Fruit fly (Drosophila melanogaster) whole organism, embryonic: ENCODE data around the gene Vha55.
A peak's percentile ranks its signal among the peaks of the same experiment; 100 is the strongest.

Source experiments
- Atf6 ChIP-seq: fragments of 200-800 bp; sonication (Bioruptor generic); IDR thresholded peaks from 2 replicates; pipeline ENCODE4 v1.3.6; 2022; ENCODE audit warnings: missing biosample characterization, missing genetic modification characterization
- B-H1 ChIP-seq: fragments of 200-800 bp; sonication (Bioruptor generic); IDR thresholded peaks from 3 replicates; pipeline ENCODE4 v1.3.6; 2022; ENCODE audit warnings: missing biosample characterization, missing genetic modification characterization
- Bdp1 ChIP-seq: fragments of 200-800 bp; sonication (Bioruptor generic); optimal IDR thresholded peaks from 3 replicates; lab custom pipeline; 2016; ENCODE audit warnings: missing biosample characterization, missing genetic modification characterization
- CG10431 ChIP-seq: fragments of 200-800 bp; sonication (Bioruptor generic); optimal IDR thresholded peaks from 3 replicates; lab custom pipeline; 2018; ENCODE audit warnings: missing biosample characterization, mild to moderate bottlenecking, missing genetic modification characterization
- CG11560 ChIP-seq: fragments of 200-800 bp; sonication (Bioruptor generic); IDR thresholded peaks from 3 replicates; pipeline ENCODE4 v1.3.6; 2022; ENCODE audit warnings: missing biosample characterization, missing genetic modification characterization
- CG12236 ChIP-seq: fragments of 200-800 bp; sonication (Bioruptor generic); optimal IDR thresholded peaks from 2 replicates; lab custom pipeline; 2016; ENCODE audit warnings: missing biosample characterization, missing genetic modification characterization
- CG13894 ChIP-seq: fragments of 200-800 bp; sonication (Bioruptor generic); optimal IDR thresholded peaks from 3 replicates; lab custom pipeline; 2018; ENCODE audit warnings: missing biosample characterization, mild to moderate bottlenecking, missing genetic modification characterization, moderate library complexity
- CG15479 ChIP-seq: fragments of 200-800 bp; sonication (Bioruptor generic); optimal IDR thresholded peaks from 3 replicates; lab custom pipeline; 2019; ENCODE audit warnings: missing biosample characterization, mild to moderate bottlenecking, missing genetic modification characterization, moderate library complexity
- CG18476 ChIP-seq: fragments of 200-800 bp; sonication (Bioruptor generic); optimal IDR thresholded peaks from 2 replicates; lab custom pipeline; 2016; ENCODE audit warnings: missing biosample characterization, mild to moderate bottlenecking, missing genetic modification characterization
- CG18599 ChIP-seq: fragments of 200-800 bp; sonication (Bioruptor generic); optimal IDR thresholded peaks from 3 replicates; lab custom pipeline; 2017; ENCODE audit warnings: missing biosample characterization, missing genetic modification characterization, mild to moderate bottlenecking, moderate library complexity, missing genetic modification reagents
- CG6791 ChIP-seq: fragments of 200-800 bp; sonication (Bioruptor generic); IDR thresholded peaks from 3 replicates; pipeline ENCODE4 v1.3.6; 2022; ENCODE audit warnings: missing biosample characterization, missing genetic modification characterization; ENCODE audit not compliant: partially characterized antibody
- CG8089 ChIP-seq: fragments of 200-800 bp; sonication (Bioruptor generic); optimal IDR thresholded peaks from 3 replicates; lab custom pipeline; 2016; ENCODE audit warnings: missing biosample characterization, missing genetic modification characterization
- CG8359 ChIP-seq: fragments of 200-800 bp; sonication (Bioruptor generic); optimal IDR thresholded peaks from 2 replicates; lab custom pipeline; 2017; ENCODE audit warnings: missing biosample characterization, mild to moderate bottlenecking, missing genetic modification characterization, borderline replicate concordance
- CG9609 ChIP-seq: fragments of 200-800 bp; sonication (Bioruptor generic); optimal IDR thresholded peaks from 3 replicates; lab custom pipeline; 2016; ENCODE audit warnings: missing biosample characterization, missing genetic modification characterization
- CHES-1-like ChIP-seq: fragments of 200-800 bp; sonication (Bioruptor generic); optimal IDR thresholded peaks from 2 replicates; lab custom pipeline; 2016; ENCODE audit warnings: missing biosample characterization, missing genetic modification characterization
- Deaf1 ChIP-seq: fragments of 200-800 bp; optimal IDR thresholded peaks from 3 replicates; lab custom pipeline; 2019; ENCODE audit warnings: missing biosample characterization, mild to moderate bottlenecking, missing genetic modification characterization, moderate library complexity
- E2f1 ChIP-seq: fragments of 200-800 bp; sonication (Bioruptor generic); IDR thresholded peaks from 2 replicates; pipeline ENCODE4 v1.3.6; 2022; ENCODE audit warnings: missing biosample characterization, missing genetic modification characterization
- E2f2 ChIP-seq: fragments of 200-800 bp; sonication (Bioruptor generic); IDR thresholded peaks from 2 replicates; pipeline ENCODE4 v1.3.6; 2022; ENCODE audit warnings: missing biosample characterization, missing genetic modification characterization
- HLH3B ChIP-seq: fragments of 200-800 bp; sonication (Bioruptor generic); IDR thresholded peaks from 2 replicates; pipeline ENCODE4 v1.3.6; 2022; ENCODE audit warnings: missing biosample characterization, missing genetic modification characterization
- HLHmδ ChIP-seq: fragments of 200-800 bp; sonication (Bioruptor generic); optimal IDR thresholded peaks from 2 replicates; lab custom pipeline; 2018; ENCODE audit warnings: missing biosample characterization, mild to moderate bottlenecking, missing genetic modification characterization, moderate library complexity
- HmgD ChIP-seq: fragments of 200-800 bp; sonication (Bioruptor generic); optimal IDR thresholded peaks from 3 replicates; lab custom pipeline; 2016; ENCODE audit warnings: missing biosample characterization, missing genetic modification characterization
- Hr51 ChIP-seq, 2 experiments: fragments of 200-800 bp; sonication (Bioruptor generic); optimal IDR thresholded peaks; 2 replicates in 1 of 2; 3 replicates in 1 of 2; lab custom pipeline; 2016 to 2018; ENCODE audit warnings: missing biosample characterization in 2 of 2, missing genetic modification characterization in 2 of 2, mild to moderate bottlenecking in 1 of 2, moderate library complexity in 1 of 2
- Jarid2 ChIP-seq: fragments of 200-800 bp; sonication (Bioruptor generic); optimal IDR thresholded peaks from 3 replicates; lab custom pipeline; 2017; ENCODE audit warnings: mild to moderate bottlenecking, missing biosample characterization, missing genetic modification reagents, missing genetic modification characterization
- Kr ChIP-seq: fragments of 200-800 bp; sonication (Bioruptor generic); optimal IDR thresholded peaks from 2 replicates; lab custom pipeline; 2017; ENCODE audit warnings: missing biosample characterization, mild to moderate bottlenecking, missing genetic modification characterization
- MESR4 ChIP-seq: fragments of 200-800 bp; sonication (Bioruptor generic); optimal IDR thresholded peaks from 2 replicates; lab custom pipeline; 2018; ENCODE audit warnings: missing biosample characterization, mild to moderate bottlenecking, missing genetic modification characterization, moderate library complexity
- MTF-1 ChIP-seq: fragments of 200-800 bp; sonication (Bioruptor generic); optimal IDR thresholded peaks from 2 replicates; lab custom pipeline; 2018; ENCODE audit warnings: missing biosample characterization, mild to moderate bottlenecking, missing genetic modification characterization, borderline replicate concordance
- Opbp ChIP-seq: fragments of 200-800 bp; sonication (Bioruptor generic); IDR thresholded peaks from 3 replicates; pipeline ENCODE4 v1.3.6; 2022; ENCODE audit warnings: missing biosample characterization, missing genetic modification characterization; ENCODE audit not compliant: partially characterized antibody
- Ravus ChIP-seq: fragments of 200-800 bp; sonication (Bioruptor generic); IDR thresholded peaks from 2 replicates; pipeline ENCODE4 v1.3.6; 2022; ENCODE audit warnings: missing biosample characterization, missing genetic modification characterization
- Rfx ChIP-seq: fragments of 200-800 bp; sonication (Bioruptor generic); IDR thresholded peaks from 2 replicates; pipeline ENCODE4 v1.3.6; 2022; ENCODE audit warnings: missing biosample characterization, missing genetic modification characterization
- TFAM ChIP-seq: fragments of 200-800 bp; sonication (Bioruptor generic); optimal IDR thresholded peaks from 2 replicates; lab custom pipeline; 2017; ENCODE audit warnings: missing biosample characterization, missing genetic modification characterization, inconsistent platforms
- Xrp1 ChIP-seq: fragments of 200-800 bp; sonication (Bioruptor generic); IDR thresholded peaks from 2 replicates; pipeline ENCODE4 v1.3.6; 2022; ENCODE audit warnings: missing biosample characterization, missing genetic modification characterization
- ac ChIP-seq: fragments of 200-800 bp; sonication (Bioruptor generic); optimal IDR thresholded peaks from 3 replicates; lab custom pipeline; 2017; ENCODE audit warnings: missing biosample characterization, mild to moderate bottlenecking, missing genetic modification characterization
- aop ChIP-seq: fragments of 200-800 bp; sonication (Bioruptor generic); IDR thresholded peaks from 2 replicates; pipeline ENCODE4 v1.3.6; 2022; ENCODE audit warnings: missing biosample characterization, missing genetic modification characterization
- ara ChIP-seq: fragments of 200-800 bp; sonication (Bioruptor generic); IDR thresholded peaks from 2 replicates; pipeline ENCODE4 v1.3.6; 2022; ENCODE audit warnings: missing biosample characterization, missing genetic modification characterization
- caup ChIP-seq: fragments of 200-800 bp; sonication (Bioruptor generic); optimal IDR thresholded peaks from 3 replicates; lab custom pipeline; 2017; ENCODE audit warnings: missing biosample characterization, mild to moderate bottlenecking, missing genetic modification characterization, moderate library complexity; ENCODE audit not compliant: severe bottlenecking
- danr ChIP-seq: fragments of 200-800 bp; sonication (Bioruptor generic); IDR thresholded peaks from 2 replicates; pipeline ENCODE4 v1.3.6; 2022; ENCODE audit warnings: missing biosample characterization, missing genetic modification characterization
- eve ChIP-seq, 2 experiments: fragments of >200 bp; optimal IDR thresholded peaks; 2 replicates each; lab custom pipeline; 2017; ENCODE audit warnings: missing biosample characterization in 2 of 2, missing genetic modification characterization in 2 of 2
- otp ChIP-seq: fragments of 200-800 bp; sonication (Bioruptor generic); IDR thresholded peaks from 3 replicates; pipeline ENCODE4, ENCODE4 v1.3.6; 2022; ENCODE audit warnings: missing biosample characterization, missing genetic modification characterization
- ro ChIP-seq: fragments of 200-800 bp; sonication (Bioruptor generic); IDR thresholded peaks from 2 replicates; pipeline ENCODE4 v1.3.6; 2022; ENCODE audit warnings: missing biosample characterization, missing genetic modification characterization
- salm ChIP-seq: fragments of 200-800 bp; sonication (Bioruptor generic); optimal IDR thresholded peaks from 2 replicates; lab custom pipeline; 2018; ENCODE audit warnings: missing biosample characterization, mild to moderate bottlenecking, missing genetic modification characterization
- sens ChIP-seq: fragments of 200-800 bp; sonication (Bioruptor generic); peaks from one replicate; lab custom pipeline; 2016; ENCODE audit warnings: missing biosample characterization, missing genetic modification characterization
- slbo ChIP-seq: fragments of 200-800 bp; sonication (Bioruptor generic); IDR thresholded peaks from 2 replicates; pipeline ENCODE4 v1.3.6; 2022; ENCODE audit warnings: missing biosample characterization, missing genetic modification characterization
- sr ChIP-seq: fragments of 200-800 bp; sonication (Bioruptor generic); IDR thresholded peaks from 3 replicates; pipeline ENCODE4 v1.3.6; 2022; ENCODE audit warnings: missing biosample characterization, missing genetic modification characterization
- tin ChIP-seq: fragments of 200-800 bp; sonication (Bioruptor generic); optimal IDR thresholded peaks from 3 replicates; lab custom pipeline; 2016; ENCODE audit warnings: missing biosample characterization, missing genetic modification characterization
- tio ChIP-seq: fragments of 200-800 bp; sonication (Bioruptor generic); optimal IDR thresholded peaks from 2 replicates; lab custom pipeline; 2017; ENCODE audit warnings: missing biosample characterization, missing genetic modification characterization, inconsistent platforms
- tll ChIP-seq, 2 experiments: fragments of 200-800 bp in 1 of 2; fragments of >200 bp in 1 of 2; sonication (Bioruptor generic) in 1 of 2; optimal IDR thresholded peaks; 2 replicates each; lab custom pipeline; 2017 to 2019; ENCODE audit warnings: missing biosample characterization in 2 of 2, missing genetic modification characterization in 2 of 2, mild to moderate bottlenecking in 1 of 2, moderate library complexity in 1 of 2
- toy ChIP-seq: fragments of 200-800 bp; sonication (Bioruptor generic); IDR thresholded peaks from 2 replicates; pipeline ENCODE4 v1.3.6; 2022; ENCODE audit warnings: missing biosample characterization, missing genetic modification characterization
- trem ChIP-seq: fragments of 200-800 bp; optimal IDR thresholded peaks from 3 replicates; lab custom pipeline; 2019; ENCODE audit warnings: missing biosample characterization, mild to moderate bottlenecking, missing genetic modification characterization, moderate library complexity
- ttk ChIP-seq: fragments of 200-800 bp; sonication (Bioruptor generic); IDR thresholded peaks from 2 replicates; pipeline ENCODE4 v2.1.2; 2022; ENCODE audit warnings: missing biosample characterization, missing genetic modification characterization
- zf30C ChIP-seq: fragments of 200-800 bp; sonication (Bioruptor generic); optimal IDR thresholded peaks from 3 replicates; lab custom pipeline; 2018; ENCODE audit warnings: missing biosample characterization, mild to moderate bottlenecking, missing genetic modification characterization
- zfh2 ChIP-seq: fragments of 200-800 bp; sonication (Bioruptor generic); optimal IDR thresholded peaks from 2 replicates; lab custom pipeline; 2016; ENCODE audit warnings: missing biosample characterization, missing genetic modification characterization

The Vha55 gene

dm6 chr3R:12647954-12648353 is 20.3 kb upstream of the Vha55 start, which contains the start of gene Dtg (continued):
- TF ChIP-seq HLHmδ (GFP tag; lab: Kevin White, UChicago), result peak; percentile 82
- no peak for TF ChIP-seq MESR4 (GFP tag; lab: Kevin White, UChicago)
- TF ChIP-seq zfh2, result no peak
- TF ChIP-seq eve (GFP tag; optimal IDR thresholded peaks at IDR 0.05; lab: Kevin White, UChicago), result no peak
- TF ChIP-seq otp (GFP tag; lab: Robert Waterston, UW), result no peak
- TF ChIP-seq salm (tag; lab: Kevin White, UChicago), result no peak
- TF ChIP-seq tin (GFP tag; lab: Kevin White, UChicago), result no peak
- TF ChIP-seq aop (GFP tag; lab: Robert Waterston, UW), result no peak
- no peak for TF ChIP-seq Atf6 (GFP tag; lab: Robert Waterston, UW)
- no peak for TF ChIP-seq CG10431 (GFP tag; lab: Kevin White, UChicago)
- TF ChIP-seq CG8089, result no peak
- no peak for TF ChIP-seq HmgD
- TF ChIP-seq sr (GFP tag; lab: Robert Waterston, UW), result no peak
- no peak for TF ChIP-seq CG11560 (tag; lab: Robert Waterston, UW)
- peak; percentile 40; the same call in 1 of the 2 replicates for TF ChIP-seq ara
- TF ChIP-seq E2f2, result no peak
- TF ChIP-seq caup, result no peak
- no peak for TF ChIP-seq TFAM (GFP tag; lab: Kevin White, UChicago)
- TF ChIP-seq ro (GFP tag; lab: Robert Waterston, UW), result no peak
- TF ChIP-seq CG9609 (GFP tag; lab: Kevin White, UChicago), result no peak
- no peak for TF ChIP-seq Xrp1 (GFP tag; lab: Robert Waterston, UW)
- TF ChIP-seq slbo, result no peak
- no peak for TF ChIP-seq CHES-1-like
- no peak for TF ChIP-seq CG8359 (GFP tag; lab: Kevin White, UChicago)
- no peak for TF ChIP-seq zf30C (GFP tag; lab: Kevin White, UChicago)
- TF ChIP-seq CG12236 (GFP tag; lab: Kevin White, UChicago), result no peak
- no peak for TF ChIP-seq Rfx
- TF ChIP-seq CG13894 (tag; lab: Kevin White, UChicago), result no peak
- no peak for TF ChIP-seq Kr (GFP tag; lab: Kevin White, UChicago)
- no peak for TF ChIP-seq toy (GFP tag; lab: Robert Waterston, UW)
- TF ChIP-seq sens (GFP tag; lab: Kevin White, UChicago), result peak; percentile 74
- no peak for TF ChIP-seq trem (tag; lab: Kevin White, UChicago)
- TF ChIP-seq E2f1, result no peak
- TF ChIP-seq Opbp (GFP tag; lab: Robert Waterston, UW), result 0 out of 3 replicates have a peak, but pooled peaks have one; percentile 24
- no peak for TF ChIP-seq CG6791
- peak; percentile 31 for TF ChIP-seq MTF-1 (GFP tag; lab: Kevin White, UChicago)
- TF ChIP-seq tll (GFP tag; optimal IDR thresholded peaks at IDR 0.05; lab: Kevin White, UChicago), result peak in 1 of 2 experiments; percentile 93
- no peak for TF ChIP-seq HLH3B (GFP tag; lab: Robert Waterston, UW)
- no peak for TF ChIP-seq Hr51 (GFP tag; optimal IDR thresholded peaks at IDR 0.05; lab: Kevin White, UChicago)
- TF ChIP-seq CG15479 (GFP tag; lab: Kevin White, UChicago), result peak; percentile 63
- TF ChIP-seq B-H1 (GFP tag; lab: Robert Waterston, UW), result no peak
- peak; percentile 30 for TF ChIP-seq Deaf1 (tag; lab: Kevin White, UChicago)
- no peak for TF ChIP-seq CG18476 (GFP tag; lab: Kevin White, UChicago)
- no peak for TF ChIP-seq CG18599 (GFP tag; lab: Kevin White, UChicago)
- peak; percentile 97 for TF ChIP-seq ac (GFP tag; lab: Kevin White, UChicago)
- TF ChIP-seq Bdp1, result no peak
- no peak for TF ChIP-seq tio (GFP tag; lab: Kevin White, UChicago)
- no peak for TF ChIP-seq Ravus (GFP tag; lab: Robert Waterston, UW)
- no peak for TF ChIP-seq danr (GFP tag; lab: Robert Waterston, UW)
- TF ChIP-seq Jarid2 (GFP tag; lab: Kevin White, UChicago), result peak; percentile 72
- TF ChIP-seq ttk (GFP tag; lab: Robert Waterston, UW), result no peak
